Worm (Caenorhabditis elegans): Measurements from ENCODE around the gene T04A8.18.

T04A8.18 gene

DNA sequence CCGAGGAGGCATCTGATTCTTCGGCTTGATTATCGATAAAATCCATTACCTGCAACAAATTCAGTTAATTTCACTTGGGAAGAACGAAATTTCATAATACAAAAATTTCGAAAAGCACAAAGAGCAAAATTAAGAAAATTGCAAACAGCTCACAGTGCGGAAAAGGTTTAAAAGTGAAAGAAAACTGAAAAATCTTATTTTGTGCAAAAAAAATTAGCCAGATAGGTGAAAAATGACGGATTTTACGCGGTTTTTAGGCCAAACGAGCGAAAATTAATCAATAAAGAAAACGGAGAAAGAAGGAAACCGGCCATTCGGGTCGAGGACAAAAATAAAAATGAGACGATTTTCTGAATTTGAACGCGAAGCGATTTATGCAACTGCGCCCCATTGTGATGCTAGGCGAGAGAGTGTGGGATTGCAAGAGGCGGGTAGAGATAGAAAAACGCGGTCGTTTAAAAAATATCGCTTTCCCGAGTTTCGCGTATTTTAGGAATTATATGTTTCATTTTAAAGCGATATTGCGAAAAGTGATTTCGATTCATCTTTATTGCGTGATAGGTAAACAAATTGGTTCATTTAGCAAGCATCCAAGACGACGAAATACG, 11.7 kb downstream of the T04A8.18 start, which contains the start of gene emb-5:
emb-5 (minus strand) TSS at position 51 of the 608 bp plus-strand sequence.
- TF ChIP-seq snpc-3.4 (tag; optimal IDR thresholded peaks at IDR 0.05): peak; percentile 18
- TF ChIP-seq mcd-1 (GFP tag; IDR thresholded peaks at IDR 0.05): peak; percentile 92
- peak; percentile 59 for TF ChIP-seq attf-5 (GFP tag; optimal IDR thresholded peaks at IDR 0.05)
- TF ChIP-seq nfyb-1 (GFP tag; IDR thresholded peaks at IDR 0.05): no peak
- TF ChIP-seq nhr-179 (tag; optimal IDR thresholded peaks at IDR 0.05): no peak
- TF ChIP-seq F33H1.4 (GFP tag; IDR thresholded peaks at IDR 0.05): 0 out of 2 replicates have a peak, but pooled peaks have one; percentile 41
- TF ChIP-seq lsl-1 (GFP tag; optimal IDR thresholded peaks at IDR 0.05): peak; percentile 44
- peak in 2 of 3 experiments; percentile 42 to 72 for TF ChIP-seq lin-35 (GFP tag; optimal IDR thresholded peaks at IDR 0.05)
- TF ChIP-seq hmg-1.2 (GFP tag; IDR thresholded peaks at IDR 0.05): peak; percentile 97
- TF ChIP-seq lin-54 (GFP tag; optimal IDR thresholded peaks at IDR 0.05): peak; percentile 90
- peak; percentile 72 for TF ChIP-seq dox-1 (GFP tag; IDR thresholded peaks at IDR 0.05)
- peak; percentile 58 for TF ChIP-seq efl-1 (GFP tag; optimal IDR thresholded peaks at IDR 0.05)
- TF ChIP-seq let-607 (tag; optimal IDR thresholded peaks at IDR 0.05): no peak
- TF ChIP-seq D2030.7 (GFP tag; IDR thresholded peaks at IDR 0.05): 0 out of 2 replicates have a peak, but pooled peaks have one; percentile 12
- TF ChIP-seq snpc-1.3 (tag; optimal IDR thresholded peaks at IDR 0.05; ENCODE audit: insufficient read depth): peak; percentile 9
- TF ChIP-seq F49E8.2 (tag; optimal IDR thresholded peaks at IDR 0.05; ENCODE audit: insufficient read depth): no peak
- TF ChIP-seq dpl-1 (GFP tag; optimal IDR thresholded peaks at IDR 0.05): peak; percentile 63
- TF ChIP-seq attf-3 (GFP tag; conservative IDR thresholded peaks at IDR 0.05): no peak
- peak; percentile 34 for TF ChIP-seq ztf-18 (tag; optimal IDR thresholded peaks at IDR 0.05)
- peak; percentile 43; the same call in 1 of the 2 replicates for TF ChIP-seq madf-6 (GFP tag; IDR thresholded peaks at IDR 0.05)

- TF ChIP-seq ceh-27 (GFP tag; optimal IDR thresholded peaks at IDR 0.05) (peak; percentile 51), egrh-3 (GFP tag; IDR thresholded peaks at IDR 0.05) (no peak), cebp-1 (GFP tag; IDR thresholded peaks at IDR 0.05) (no peak), cebp-1 (tag; optimal IDR thresholded peaks at IDR 0.05) (peak; percentile 59), unc-130 (GFP tag; optimal IDR thresholded peaks at IDR 0.05) (no peak), C17E4.6 (GFP tag; IDR thresholded peaks at IDR 0.05) (no peak), dox-1 (GFP tag; IDR thresholded peaks at IDR 0.05) (peak; percentile 45; the same call in 1 of the 2 replicates), mcd-1 (GFP tag; IDR thresholded peaks at IDR 0.05) (peak; percentile 57), zfh-2 (GFP tag; conservative IDR thresholded peaks at IDR 0.05) (peak; percentile 88), ekl-4 (GFP tag; IDR thresholded peaks at IDR 0.05) (no peak), aptf-3 (GFP tag; IDR thresholded peaks at IDR 0.05) (no peak), T07F8.4 (tag; optimal IDR thresholded peaks at IDR 0.05) (no peak), ztf-22 (GFP tag; optimal IDR thresholded peaks at IDR 0.05) (no peak), ets-4 (GFP tag; optimal IDR thresholded peaks at IDR 0.05) (no peak), madf-3 (GFP tag; IDR thresholded peaks at IDR 0.05) (no peak), F55B11.4 (tag; optimal IDR thresholded peaks at IDR 0.05; ENCODE audit: borderline replicate concordance, insufficient read depth) (no peak), F52B5.7 (tag; optimal IDR thresholded peaks at IDR 0.05) (no peak), hmg-1.2 (GFP tag; IDR thresholded peaks at IDR 0.05) (peak; percentile 85), die-1 (tag; optimal IDR thresholded peaks at IDR 0.05) (no peak), lin-35 (GFP tag; optimal IDR thresholded peaks at IDR 0.05) (peak in 1 of 3 experiments; percentile 78), snpc-1.3 (tag; optimal IDR thresholded peaks at IDR 0.05; ENCODE audit: insufficient read depth) (no peak), him-1 (tag; optimal IDR thresholded peaks at IDR 0.05) (no peak), madf-10 (tag; optimal IDR thresholded peaks at IDR 0.05) (no peak), lin-40 (tag; optimal IDR thresholded peaks at IDR 0.05) (peak; percentile 36), Y53G8AR.9 (GFP tag; conservative IDR thresholded peaks at IDR 0.05) (no peak), ZK185.1 (tag; optimal IDR thresholded peaks at IDR 0.05; ENCODE audit: poor library complexity, severe bottlenecking) (no peak), K12H6.12 (tag; optimal IDR thresholded peaks at IDR 0.05) (peak; percentile 75), somi-1 (GFP tag; optimal IDR thresholded peaks at IDR 0.05) (no peak), F49E8.2 (tag; optimal IDR thresholded peaks at IDR 0.05; ENCODE audit: insufficient read depth) (no peak), repo-1 (tag; optimal IDR thresholded peaks at IDR 0.05) (no peak), tbp1 (GFP tag; optimal IDR thresholded peaks at IDR 0.05) (no peak), lin-54 (GFP tag; optimal IDR thresholded peaks at IDR 0.05) (peak; percentile 8)
These were observed 12.7 kb downstream of the T04A8.18 start, which contains the start of gene acy-1 for ce11 chrIII:4721750-4722149. TSS of gene acy-1 (plus strand) at chrIII:4722095.
